Worm (Caenorhabditis elegans) whole organism, mixed stage, embryonic: ENCODE measurements around the gene gst-24.

Experiments
- M03D4.4 ChIP-seq: sonication (generic microtip); optimal IDR thresholded peaks from 2 replicates; lab custom pipeline; 2017; ENCODE audit warnings: mild to moderate bottlenecking, missing genetic modification characterization, missing compliant biosample characterization
- blmp-1 ChIP-seq: fragments of 150-350 bp; optimal IDR thresholded peaks from 2 replicates; lab custom pipeline; 2014; ENCODE audit warnings: missing biosample characterization, missing genetic modification characterization
- ceh-39 ChIP-seq: fragments of 150-350 bp; optimal IDR thresholded peaks from 2 replicates; lab custom pipeline; 2014; ENCODE audit warnings: missing biosample characterization, missing genetic modification characterization
- ceh-43 ChIP-seq: fragments of 200-800 bp; sonication (Bioruptor generic); optimal IDR thresholded peaks from 2 replicates; lab custom pipeline; 2018; ENCODE audit warnings: mild to moderate bottlenecking, missing genetic modification characterization, moderate library complexity, missing compliant biosample characterization
- ceh-83 ChIP-seq: fragments of 200-800 bp; sonication (Bioruptor generic); optimal IDR thresholded peaks from 2 replicates; lab custom pipeline; 2018; ENCODE audit warnings: mild to moderate bottlenecking, missing genetic modification characterization, missing compliant biosample characterization
- ces-1 ChIP-seq: fragments of 150-350 bp; optimal IDR thresholded peaks from 2 replicates; lab custom pipeline; 2014; ENCODE audit warnings: missing biosample characterization, missing genetic modification reagents, missing genetic modification characterization
- cnd-1 ChIP-seq: fragments of 200-800 bp; sonication (Bioruptor generic); optimal IDR thresholded peaks from 2 replicates; lab custom pipeline; 2018; ENCODE audit warnings: mild to moderate bottlenecking, missing genetic modification characterization, missing compliant biosample characterization
- drap-1 ChIP-seq: fragments of 200-800 bp; sonication (Bioruptor generic); optimal IDR thresholded peaks from 3 replicates; lab custom pipeline; 2018; ENCODE audit warnings: mild to moderate bottlenecking, missing genetic modification characterization, missing compliant biosample characterization
- flh-1 ChIP-seq: fragments of 200-800 bp; sonication (Bioruptor generic); optimal IDR thresholded peaks from 2 replicates; lab custom pipeline; 2018; ENCODE audit warnings: mild to moderate bottlenecking, missing genetic modification characterization, moderate library complexity, missing compliant biosample characterization
- ham-2 ChIP-seq: fragments of 200-800 bp; sonication (Bioruptor generic); optimal IDR thresholded peaks from 2 replicates; lab custom pipeline; 2018; ENCODE audit warnings: mild to moderate bottlenecking, missing genetic modification characterization, missing compliant biosample characterization
- hlh-1 ChIP-seq: fragments of 150-350 bp; optimal IDR thresholded peaks from 2 replicates; lab custom pipeline; 2014; ENCODE audit warnings: missing biosample characterization, missing genetic modification reagents, missing genetic modification characterization
- lin-13 ChIP-seq: fragments of 150-350 bp; optimal IDR thresholded peaks from 2 replicates; lab custom pipeline; 2014; ENCODE audit warnings: missing biosample characterization, missing genetic modification characterization
- lin-32 ChIP-seq: fragments of 200-800 bp; sonication (Bioruptor generic); optimal IDR thresholded peaks from 2 replicates; lab custom pipeline; 2018; ENCODE audit warnings: mild to moderate bottlenecking, missing genetic modification characterization, missing compliant biosample characterization
- lsy-2 ChIP-seq: fragments of 150-350 bp; optimal IDR thresholded peaks from 2 replicates; lab custom pipeline; 2014; ENCODE audit warnings: missing biosample characterization, missing genetic modification characterization
- mab-5 ChIP-seq: fragments of 150-350 bp; optimal IDR thresholded peaks from 2 replicates; lab custom pipeline; 2014; ENCODE audit warnings: missing biosample characterization, missing genetic modification characterization
- mep-1 ChIP-seq: fragments of 150-350 bp; optimal IDR thresholded peaks from 2 replicates; lab custom pipeline; 2017; ENCODE audit warnings: missing biosample characterization, missing genetic modification reagents, missing genetic modification characterization, inconsistent platforms
- nhr-12 ChIP-seq: fragments of 150-350 bp; optimal IDR thresholded peaks from 2 replicates; lab custom pipeline; 2014; ENCODE audit warnings: missing biosample characterization, missing genetic modification characterization
- nhr-2 ChIP-seq: fragments of 150-350 bp; optimal IDR thresholded peaks from 2 replicates; lab custom pipeline; 2014; ENCODE audit warnings: missing biosample characterization, missing genetic modification characterization
- nhr-76 ChIP-seq: sonication (generic microtip); optimal IDR thresholded peaks from 2 replicates; lab custom pipeline; 2017; ENCODE audit warnings: missing biosample characterization, missing genetic modification characterization
- pha-4 ChIP-seq: fragments of 150-350 bp; optimal IDR thresholded peaks from 2 replicates; lab custom pipeline; 2018; ENCODE audit warnings: missing biosample characterization, missing genetic modification reagents, missing genetic modification characterization
- snpc-4 ChIP-seq: fragments of 150-350 bp; optimal IDR thresholded peaks from 2 replicates; lab custom pipeline; 2014; ENCODE audit warnings: missing biosample characterization, missing genetic modification characterization
- tbx-8 ChIP-seq: fragments of 200-800 bp; sonication (Bioruptor generic); optimal IDR thresholded peaks from 2 replicates; lab custom pipeline; 2018; ENCODE audit warnings: mild to moderate bottlenecking, missing genetic modification characterization, moderate library complexity, missing compliant biosample characterization
- unc-39 ChIP-seq: fragments of 150-350 bp; optimal IDR thresholded peaks from 2 replicates; lab custom pipeline; 2014; ENCODE audit warnings: missing biosample characterization, missing genetic modification characterization
- unc-62 ChIP-seq: fragments of 150-350 bp; optimal IDR thresholded peaks from 2 replicates; lab custom pipeline; 2014; ENCODE audit warnings: missing biosample characterization, missing genetic modification reagents, missing genetic modification characterization
- zip-8 ChIP-seq: fragments of 150-350 bp; optimal IDR thresholded peaks from 2 replicates; lab custom pipeline; 2014; ENCODE audit warnings: missing biosample characterization, missing genetic modification characterization
- ztf-11 ChIP-seq: fragments of 150-350 bp; optimal IDR thresholded peaks from 2 replicates; lab custom pipeline; 2014; ENCODE audit warnings: missing biosample characterization, missing genetic modification characterization

gst-24 gene

DNA sequence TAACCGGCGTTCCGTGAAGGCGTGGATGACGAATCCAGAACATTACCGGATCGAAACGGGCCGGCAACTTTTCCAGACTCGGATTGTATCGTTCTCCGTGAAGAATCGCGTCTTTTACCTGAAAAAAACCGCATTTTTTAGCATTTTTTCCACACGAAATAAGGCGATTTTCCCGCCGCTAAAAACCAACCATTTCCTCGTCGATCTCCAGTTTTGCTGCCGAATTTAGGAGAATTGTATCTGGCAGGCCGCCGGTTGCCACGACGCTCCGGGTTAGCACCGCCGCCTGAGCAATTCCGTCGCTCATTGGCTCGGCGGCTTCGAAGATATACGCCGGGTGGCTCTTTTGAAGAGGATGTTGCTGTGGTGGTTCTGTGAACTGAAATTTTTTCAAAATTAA lies 36.8 kb downstream of the gst-24 start:
- TF ChIP-seq ceh-43 (no peak), ztf-11 (tag; lab: Kevin White, UChicago) (no peak), zip-8 (tag; lab: Kevin White, UChicago) (no peak), snpc-4 (no peak), nhr-76 (no peak), ceh-83 (GFP tag; lab: Kevin White, UChicago) (no peak), cnd-1 (tag; lab: Kevin White, UChicago) (no peak), mab-5 (tag; lab: Kevin White, UChicago) (no peak), tbx-8 (GFP tag; lab: Kevin White, UChicago) (no peak), ceh-39 (tag; lab: Kevin White, UChicago) (no peak), blmp-1 (tag; lab: Kevin White, UChicago) (no peak), mep-1 (tag; lab: Kevin White, UChicago) (no peak), lsy-2 (tag; lab: Kevin White, UChicago) (no peak), nhr-2 (tag; lab: Kevin White, UChicago) (no peak), unc-39 (tag; lab: Kevin White, UChicago) (no peak), ham-2 (GFP tag; lab: Kevin White, UChicago) (no peak), unc-62 (no peak), nhr-12 (no peak)

DNA sequence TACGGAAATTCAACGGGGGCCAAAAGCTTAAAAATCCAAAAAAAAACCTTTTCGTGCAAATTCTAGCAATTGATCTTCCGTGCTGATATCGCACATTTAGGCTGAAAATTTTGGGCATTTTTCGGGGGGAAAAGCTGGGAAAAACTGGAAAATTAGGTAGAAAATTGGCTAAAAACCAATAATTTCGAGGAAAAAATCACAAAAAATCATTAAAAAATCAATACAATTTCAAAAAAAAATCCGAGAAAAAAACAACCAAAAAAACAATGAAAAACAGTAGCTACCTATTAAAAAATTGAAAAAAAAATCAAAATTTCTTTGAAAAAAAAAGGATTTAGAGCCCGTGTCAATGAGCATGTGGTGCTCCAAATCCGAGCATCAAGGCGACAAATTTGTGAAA lies 43.3 kb downstream of the gst-24 start, which contains the start of gene Y48E1B.3:
Y48E1B.3 (minus strand) TSS at position 101 of the 400 bp plus-strand sequence.
- TF ChIP-seq ztf-11 (tag; lab: Kevin White, UChicago) (no peak), mep-1 (tag; lab: Kevin White, UChicago) (no peak), zip-8 (tag; lab: Kevin White, UChicago) (no peak), ces-1 (GFP tag; lab: Kevin White, UChicago) (no peak), ceh-83 (GFP tag; lab: Kevin White, UChicago) (no peak), M03D4.4 (tag; lab: Kevin White, UChicago) (no peak)
- TF ChIP-seq, all 35 proteins: peak for 0

DNA sequence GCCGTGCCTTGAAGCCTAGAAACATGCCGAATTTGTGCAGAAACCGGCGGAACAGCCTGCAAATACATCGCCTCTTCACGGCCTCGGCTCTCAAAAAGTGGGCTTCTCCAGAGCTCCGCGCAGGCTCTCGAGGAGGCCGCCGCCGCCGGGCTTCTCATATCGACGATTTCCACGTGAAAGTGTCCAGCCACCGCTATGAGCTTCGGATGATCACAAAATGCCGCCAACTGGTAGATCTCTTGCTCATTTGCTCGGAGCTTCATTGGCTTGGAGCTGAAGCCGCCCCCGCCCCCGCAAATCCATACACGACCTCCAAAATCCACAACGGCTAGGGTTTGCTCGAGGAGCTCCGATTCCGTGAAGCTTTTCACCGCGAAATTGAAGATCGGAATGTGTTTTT lies 50.6 kb downstream of the gst-24 start:
- TF ChIP-seq lin-13 (tag; lab: Kevin White, UChicago) (no peak), ham-2 (GFP tag; lab: Kevin White, UChicago) (no peak), lsy-2 (tag; lab: Kevin White, UChicago) (no peak), nhr-12 (no peak), lin-32 (GFP tag; lab: Kevin White, UChicago) (no peak), drap-1 (GFP tag; lab: Kevin White, UChicago) (no peak), ces-1 (GFP tag; lab: Kevin White, UChicago) (no peak), mab-5 (tag; lab: Kevin White, UChicago) (no peak), pha-4 (no peak), blmp-1 (tag; lab: Kevin White, UChicago) (no peak), hlh-1 (tag; lab: Kevin White, UChicago) (no peak), flh-1 (GFP tag; lab: Kevin White, UChicago) (no peak)
